Worm (Caenorhabditis elegans): ENCODE data around the gene C16C8.8.
"Not testable (repeated sequence)": the region's sequence is repeated elsewhere in the genome, so short reads cannot be mapped to it uniquely, and the experiment has no call there.

Gene C16C8.8

ce11 chrII:3502520-3503323 lies 41.2 kb upstream of the C16C8.8 start, which contains the start of the genes col-71 and Y49F6B.2 (continued):
- peak; percentile 58 for TF ChIP-seq snpc-4 (tag; optimal IDR thresholded peaks at IDR 0.05)
- TF ChIP-seq lin-35 (GFP tag; optimal IDR thresholded peaks at IDR 0.05), result peak; percentile 71 to 74
- peak; percentile 90 for TF ChIP-seq lin-15B (tag; optimal IDR thresholded peaks at IDR 0.05)
- no peak for TF ChIP-seq ztf-4 (tag; optimal IDR thresholded peaks at IDR 0.05)

- TF ChIP-seq nhr-11 (tag; optimal IDR thresholded peaks at IDR 0.05) (no peak), nhr-71 (tag; optimal IDR thresholded peaks at IDR 0.05) (no peak), grh-1 (GFP tag; IDR thresholded peaks at IDR 0.05) (no peak), tbx-2 (tag; optimal IDR thresholded peaks at IDR 0.05) (no peak), snpc-4 (tag; optimal IDR thresholded peaks at IDR 0.05) (no peak), lin-35 (GFP tag; optimal IDR thresholded peaks at IDR 0.05) (no peak), snu-23 (GFP tag; optimal IDR thresholded peaks at IDR 0.05) (no peak), vab-15 (tag; optimal IDR thresholded peaks at IDR 0.05) (no peak), unc-130 (tag; optimal IDR thresholded peaks at IDR 0.05) (no peak), ceh-90 (tag; optimal IDR thresholded peaks at IDR 0.05) (no peak)
Measured at ce11 chrII:3502011-3502410, 40.5 kb upstream of the C16C8.8 start.

DNA sequence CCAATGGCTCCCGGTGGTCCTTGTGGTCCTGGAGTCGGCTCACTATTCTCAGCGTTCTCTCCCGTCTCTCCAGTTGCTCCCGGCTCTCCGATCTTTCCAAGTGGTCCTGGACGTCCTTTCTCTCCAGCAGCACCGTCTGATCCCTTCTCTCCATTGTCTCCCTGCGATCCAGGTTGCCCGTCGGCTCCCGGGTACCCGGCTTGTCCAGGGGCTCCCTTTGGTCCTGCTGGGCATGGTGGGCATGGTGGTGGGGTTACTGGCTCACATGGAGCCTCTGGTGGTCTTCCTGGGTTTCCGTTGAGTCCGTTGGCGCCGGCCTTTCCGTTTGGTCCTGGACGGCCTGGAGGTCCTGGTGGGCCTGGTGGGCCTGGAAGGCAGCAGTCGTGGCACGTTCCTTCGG lies 38.9 kb upstream of the C16C8.8 start:
- TF ChIP-seq lin-15B (tag; optimal IDR thresholded peaks at IDR 0.05), result no peak
- peak; percentile 19 for TF ChIP-seq nhr-85 (tag)
- no peak for TF ChIP-seq mab-9 (GFP tag; IDR thresholded peaks at IDR 0.05)
- TF ChIP-seq zip-4 (GFP tag; optimal IDR thresholded peaks at IDR 0.05), result no peak

- TF ChIP-seq egl-13 (tag; optimal IDR thresholded peaks at IDR 0.05) (no peak), efl-1 (optimal IDR thresholded peaks at IDR 0.05) (peak in 1 of 2 experiments; percentile 92), efl-1 (GFP tag; optimal IDR thresholded peaks at IDR 0.05 in 1 of 2) (no peak), nhr-19 (GFP tag; conservative IDR thresholded peaks at IDR 0.05) (no peak), lin-35 (GFP tag; optimal IDR thresholded peaks at IDR 0.05) (peak in 1 of 2 experiments; percentile 9)
Measured at ce11 chrII:3499386-3499785, 37.9 kb upstream of the C16C8.8 start, which contains the start of gene Y49F6B.9. Gene Y49F6B.9 (minus strand): TSS chrII:3499387.

ce11 chrII:3490797-3491196 lies 29.3 kb upstream of the C16C8.8 start, which contains the start of gene fbxb-112:
Gene fbxb-112 (plus strand): TSS chrII:3491097.
- not testable (repeated sequence) for TF ChIP-seq ces-1 (GFP tag; optimal IDR thresholded peaks at IDR 0.05); hlh-17 (GFP tag; optimal IDR thresholded peaks at IDR 0.05; ENCODE audit: borderline replicate concordance); grh-1 (GFP tag; IDR thresholded peaks at IDR 0.05)

DNA sequence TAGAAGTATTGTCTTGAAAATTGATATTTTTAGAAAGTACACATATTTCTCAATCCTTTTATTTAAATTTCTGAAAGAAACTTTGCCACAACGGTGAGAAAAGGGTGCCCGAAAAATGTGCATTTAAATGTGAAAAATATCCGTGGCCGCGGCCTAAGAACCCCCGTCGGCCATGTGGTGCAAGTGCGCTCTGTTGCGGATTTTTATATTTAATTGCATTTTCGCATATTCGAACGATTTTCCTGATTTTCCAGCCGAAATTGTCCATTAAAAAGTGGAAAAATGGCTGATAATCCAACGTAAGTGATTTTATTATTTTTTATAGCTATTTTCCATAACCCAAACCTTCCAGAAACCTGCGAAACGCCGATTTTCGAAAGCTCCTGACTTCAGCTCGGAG lies 20.7 kb upstream of the C16C8.8 start, which contains the start of gene smu-2:
Gene smu-2 (plus strand): TSS at position 178 of the 400 bp plus-strand sequence.
- TF ChIP-seq blmp-1 (tag; optimal IDR thresholded peaks at IDR 0.05), result no peak
- peak; percentile 97 for TF ChIP-seq rnt-1 (tag; optimal IDR thresholded peaks at IDR 0.05)
- TF ChIP-seq ets-5 (GFP tag; IDR thresholded peaks at IDR 0.05), result no peak
- TF ChIP-seq xbp-1 (tag; optimal IDR thresholded peaks at IDR 0.05), result peak; percentile 62
- no peak for TF ChIP-seq ztf-4 (tag; optimal IDR thresholded peaks at IDR 0.05)
- TF ChIP-seq hlh-4 (tag; optimal IDR thresholded peaks at IDR 0.05), result no peak
- no peak for TF ChIP-seq hpl-2 (GFP tag; optimal IDR thresholded peaks at IDR 0.05)
- peak; percentile 70 for TF ChIP-seq ces-1 (GFP tag; optimal IDR thresholded peaks at IDR 0.05)
- TF ChIP-seq dsc-1 (tag; optimal IDR thresholded peaks at IDR 0.05), result no peak
- TF ChIP-seq nhr-85 (tag), result peak; percentile 83
- TF ChIP-seq lin-15B (tag; optimal IDR thresholded peaks at IDR 0.05), result peak; percentile 88
- peak; percentile 65 for TF ChIP-seq fkh-8 (tag; optimal IDR thresholded peaks at IDR 0.05)
- TF ChIP-seq dpl-1 (GFP tag; optimal IDR thresholded peaks at IDR 0.05), result peak; percentile 50 to 73 (median 64)
- TF ChIP-seq ztf-11 (tag; optimal IDR thresholded peaks at IDR 0.05), result peak in 1 of 2 experiments; percentile 77
- peak; percentile 54 for TF ChIP-seq mab-9 (GFP tag; IDR thresholded peaks at IDR 0.05)
- TF ChIP-seq nhr-76 (tag; optimal IDR thresholded peaks at IDR 0.05), result no peak
- peak; percentile 68 for TF ChIP-seq nhr-90 (tag; optimal IDR thresholded peaks at IDR 0.05; ENCODE audit: poor library complexity)
- no peak for TF ChIP-seq fos-1 (tag; optimal IDR thresholded peaks at IDR 0.05)
- TF ChIP-seq nhr-84 (tag; optimal IDR thresholded peaks at IDR 0.05), result no peak
- TF ChIP-seq mef-2 (tag; optimal IDR thresholded peaks at IDR 0.05), result no peak
- TF ChIP-seq nhr-12 (tag; optimal IDR thresholded peaks at IDR 0.05), result no peak
- peak; percentile 56 for TF ChIP-seq nhr-20 (tag; optimal IDR thresholded peaks at IDR 0.05)
- TF ChIP-seq lin-14 (GFP tag; optimal IDR thresholded peaks at IDR 0.05), result no peak
- peak; percentile 87 for TF ChIP-seq lir-3 (tag; optimal IDR thresholded peaks at IDR 0.05; ENCODE audit: poor library complexity)
- peak; percentile 41 for TF ChIP-seq snpc-4 (tag; optimal IDR thresholded peaks at IDR 0.05)

Data from whole organism, L1 larva.